Fruit fly (Drosophila melanogaster) whole organism, embryonic: ENCODE measurements around the gene CG31064.

Experiments used
- Ada2b ChIP-seq: fragments of 200-800 bp; sonication (Bioruptor generic); IDR thresholded peaks from 2 replicates; pipeline ENCODE4 v1.3.6; 2022; ENCODE audit warnings: missing biosample characterization, missing genetic modification characterization
- CG1024 ChIP-seq: fragments of 200-800 bp; sonication (Bioruptor generic); IDR thresholded peaks from 2 replicates; pipeline ENCODE4 v1.3.6; 2022; ENCODE audit warnings: missing biosample characterization, missing genetic modification characterization
- CG11085 ChIP-seq: fragments of 200-800 bp; sonication (Bioruptor generic); IDR thresholded peaks from 2 replicates; pipeline ENCODE4 v1.3.6; 2022; ENCODE audit warnings: missing biosample characterization, missing genetic modification characterization
- CG11560 ChIP-seq: fragments of 200-800 bp; sonication (Bioruptor generic); IDR thresholded peaks from 3 replicates; pipeline ENCODE4 v1.3.6; 2022; ENCODE audit warnings: missing biosample characterization, missing genetic modification characterization
- CG12104 ChIP-seq: fragments of 200-800 bp; sonication (Bioruptor generic); optimal IDR thresholded peaks from 3 replicates; lab custom pipeline; 2016; ENCODE audit warnings: missing biosample characterization, missing genetic modification characterization
- CG1233 ChIP-seq: fragments of 200-800 bp; sonication (Bioruptor generic); optimal IDR thresholded peaks from 4 replicates; lab custom pipeline; 2018; ENCODE audit warnings: missing biosample characterization, mild to moderate bottlenecking, missing genetic modification characterization
- CG13287 ChIP-seq: fragments of 200-800 bp; sonication (Bioruptor generic); IDR thresholded peaks from 2 replicates; pipeline ENCODE4 v1.3.6; 2022; ENCODE audit warnings: missing biosample characterization, missing genetic modification characterization; ENCODE audit not compliant: partially characterized antibody
- CG1602 ChIP-seq: fragments of 200-800 bp; sonication (Bioruptor generic); optimal IDR thresholded peaks from 3 replicates; lab custom pipeline; 2016; ENCODE audit warnings: missing biosample characterization, missing genetic modification characterization
- CG18262 ChIP-seq: fragments of 200-800 bp; optimal IDR thresholded peaks from 3 replicates; lab custom pipeline; 2019; ENCODE audit warnings: missing biosample characterization, mild to moderate bottlenecking, missing genetic modification characterization, moderate library complexity
- CG2889 ChIP-seq: fragments of 200-800 bp; sonication (Bioruptor generic); IDR thresholded peaks from 3 replicates; pipeline ENCODE4 v1.3.6; 2022; ENCODE audit warnings: missing biosample characterization, missing genetic modification characterization
- CG3163 ChIP-seq: fragments of 200-800 bp; sonication (Bioruptor generic); optimal IDR thresholded peaks from 3 replicates; lab custom pipeline; 2016; ENCODE audit warnings: missing biosample characterization, missing genetic modification characterization
- CG3995 ChIP-seq: fragments of 200-800 bp; sonication (Bioruptor generic); optimal IDR thresholded peaks from 3 replicates; lab custom pipeline; 2016; ENCODE audit warnings: missing biosample characterization, missing genetic modification characterization
- CG7963 ChIP-seq: fragments of 200-800 bp; sonication (Bioruptor generic); IDR thresholded peaks from 3 replicates; pipeline ENCODE4 v1.3.6; 2022; ENCODE audit warnings: missing biosample characterization, missing genetic modification characterization; ENCODE audit not compliant: partially characterized antibody
- CG8388 ChIP-seq: fragments of 200-800 bp; sonication (Bioruptor generic); optimal IDR thresholded peaks from 2 replicates; lab custom pipeline; 2019; ENCODE audit warnings: missing biosample characterization, mild to moderate bottlenecking, missing genetic modification characterization, moderate library complexity
- CG9932 ChIP-seq: fragments of 200-800 bp; sonication (Bioruptor generic); IDR thresholded peaks from 2 replicates; pipeline ENCODE4 v1.3.6; 2022; ENCODE audit warnings: missing biosample characterization, missing genetic modification characterization
- D19B ChIP-seq: fragments of 200-800 bp; sonication (Bioruptor generic); optimal IDR thresholded peaks from 2 replicates; lab custom pipeline; 2017; ENCODE audit warnings: missing biosample characterization, mild to moderate bottlenecking, missing genetic modification characterization
- Dp ChIP-seq: fragments of 200-800 bp; sonication (Bioruptor generic); optimal IDR thresholded peaks from 2 replicates; lab custom pipeline; 2018; ENCODE audit warnings: missing biosample characterization, mild to moderate bottlenecking, missing genetic modification characterization, moderate library complexity
- Drgx ChIP-seq: fragments of 200-800 bp; sonication (Bioruptor generic); IDR thresholded peaks from 2 replicates; pipeline ENCODE4 v1.3.6; 2022; ENCODE audit warnings: missing biosample characterization, missing genetic modification characterization
- Hr78 ChIP-seq, 2 experiments: fragments of 200-800 bp in 1 of 2; fragments of >200 bp in 1 of 2; sonication (Bioruptor generic) in 1 of 2; optimal IDR thresholded peaks; 2 replicates each; lab custom pipeline; 2017 to 2019; ENCODE audit warnings: missing biosample characterization in 2 of 2, missing genetic modification characterization in 2 of 2, mild to moderate bottlenecking in 1 of 2, moderate library complexity in 1 of 2
- Kr ChIP-seq: fragments of 200-800 bp; sonication (Bioruptor generic); optimal IDR thresholded peaks from 2 replicates; lab custom pipeline; 2017; ENCODE audit warnings: missing biosample characterization, mild to moderate bottlenecking, missing genetic modification characterization
- Lhr ChIP-seq: fragments of 200-800 bp; sonication (Bioruptor generic); optimal IDR thresholded peaks from 3 replicates; lab custom pipeline; 2017; ENCODE audit warnings: mild to moderate bottlenecking, missing biosample characterization, missing genetic modification reagents, missing genetic modification characterization
- MESR4 ChIP-seq: fragments of 200-800 bp; sonication (Bioruptor generic); optimal IDR thresholded peaks from 2 replicates; lab custom pipeline; 2018; ENCODE audit warnings: missing biosample characterization, mild to moderate bottlenecking, missing genetic modification characterization, moderate library complexity
- MTF-1 ChIP-seq: fragments of 200-800 bp; sonication (Bioruptor generic); optimal IDR thresholded peaks from 2 replicates; lab custom pipeline; 2018; ENCODE audit warnings: missing biosample characterization, mild to moderate bottlenecking, missing genetic modification characterization, borderline replicate concordance
- Sin3A ChIP-seq: fragments of >200 bp; optimal IDR thresholded peaks from 2 replicates; lab custom pipeline; 2018
- Tbp ChIP-seq: fragments of >200 bp; optimal IDR thresholded peaks from 2 replicates; lab custom pipeline; 2018; ENCODE audit warnings: missing biosample characterization, missing genetic modification characterization
- bbx ChIP-seq: fragments of 200-800 bp; sonication (Bioruptor generic); IDR thresholded peaks from 2 replicates; pipeline ENCODE4 v1.3.6; 2022; ENCODE audit warnings: missing biosample characterization, missing genetic modification characterization; ENCODE audit not compliant: partially characterized antibody
- eve ChIP-seq, 2 experiments: fragments of >200 bp; optimal IDR thresholded peaks; 2 replicates each; lab custom pipeline; 2017; ENCODE audit warnings: missing biosample characterization in 2 of 2, missing genetic modification characterization in 2 of 2
- ftz-f1 ChIP-seq: fragments of 200-800 bp; sonication (Bioruptor generic); optimal IDR thresholded peaks from 2 replicates; lab custom pipeline; 2016; ENCODE audit warnings: missing biosample characterization, missing genetic modification characterization
- gcm ChIP-seq: fragments of 200-800 bp; sonication (Bioruptor generic); optimal IDR thresholded peaks from 2 replicates; lab custom pipeline; 2019; ENCODE audit warnings: missing biosample characterization, mild to moderate bottlenecking, missing genetic modification characterization, moderate library complexity
- gro ChIP-seq: fragments of 200-800 bp; sonication (Bioruptor generic); optimal IDR thresholded peaks from 2 replicates; lab custom pipeline; 2016; ENCODE audit warnings: missing biosample characterization, missing genetic modification characterization
- her ChIP-seq: fragments of 200-800 bp; sonication (Bioruptor generic); optimal IDR thresholded peaks from 2 replicates; lab custom pipeline; 2016; ENCODE audit warnings: missing biosample characterization, missing genetic modification characterization
- hth ChIP-seq: fragments of >200 bp; optimal IDR thresholded peaks from 2 replicates; lab custom pipeline; 2017; ENCODE audit warnings: inconsistent platforms
- kni ChIP-seq: fragments of 200-800 bp; sonication (Bioruptor generic); optimal IDR thresholded peaks from 3 replicates; lab custom pipeline; 2017; ENCODE audit warnings: mild to moderate bottlenecking, missing biosample characterization, missing genetic modification reagents, missing genetic modification characterization
- lola ChIP-seq, 3 experiments: fragments of >200 bp in 2 of 3; fragments of 200-800 bp in 1 of 3; sonication (Bioruptor generic) in 1 of 3; optimal IDR thresholded peaks; 2 replicates each; lab custom pipeline; 2017 to 2019; ENCODE audit warnings: missing biosample characterization in 3 of 3, missing genetic modification characterization in 3 of 3, mild to moderate bottlenecking in 1 of 3, moderate library complexity in 1 of 3
- maf-S ChIP-seq: fragments of 200-800 bp; sonication (Bioruptor generic); optimal IDR thresholded peaks from 2 replicates; lab custom pipeline; 2016; ENCODE audit warnings: missing biosample characterization, missing genetic modification characterization
- nerfin-1 ChIP-seq: fragments of 200-800 bp; sonication (Bioruptor generic); optimal IDR thresholded peaks from 3 replicates; lab custom pipeline; 2019; ENCODE audit warnings: missing biosample characterization, mild to moderate bottlenecking, missing genetic modification characterization, moderate library complexity
- org-1 ChIP-seq: fragments of 200-800 bp; sonication (Bioruptor generic); optimal IDR thresholded peaks from 2 replicates; lab custom pipeline; 2017; ENCODE audit warnings: missing biosample characterization, missing genetic modification characterization
- pzg ChIP-seq: fragments of 200-800 bp; sonication (Bioruptor generic); optimal IDR thresholded peaks from 3 replicates; lab custom pipeline; 2018; ENCODE audit warnings: missing biosample characterization, mild to moderate bottlenecking, missing genetic modification characterization, moderate library complexity
- ranshi ChIP-seq: fragments of 200-800 bp; sonication (Bioruptor generic); IDR thresholded peaks from 2 replicates; pipeline ENCODE4 v1.3.6; 2022; ENCODE audit warnings: missing biosample characterization, missing genetic modification characterization
- slou ChIP-seq: fragments of 200-800 bp; sonication (Bioruptor generic); optimal IDR thresholded peaks from 3 replicates; lab custom pipeline; 2016; ENCODE audit warnings: missing biosample characterization, missing genetic modification characterization
- sob ChIP-seq: fragments of 200-800 bp; sonication (Bioruptor generic); IDR thresholded peaks from 2 replicates; pipeline ENCODE4 v1.3.6; 2022; ENCODE audit warnings: missing biosample characterization, missing genetic modification characterization
- sqz ChIP-seq: fragments of 200-800 bp; sonication (Bioruptor generic); optimal IDR thresholded peaks from 3 replicates; lab custom pipeline; 2018; ENCODE audit warnings: missing biosample characterization, mild to moderate bottlenecking, missing genetic modification characterization
- sr ChIP-seq: fragments of 200-800 bp; sonication (Bioruptor generic); IDR thresholded peaks from 3 replicates; pipeline ENCODE4 v1.3.6; 2022; ENCODE audit warnings: missing biosample characterization, missing genetic modification characterization
- tgo ChIP-seq: fragments of 200-800 bp; sonication (Bioruptor generic); IDR thresholded peaks from 3 replicates; pipeline ENCODE4 v1.3.6; 2022; ENCODE audit warnings: missing biosample characterization, missing genetic modification characterization
- tna ChIP-seq: fragments of 200-800 bp; sonication (Bioruptor generic); IDR thresholded peaks from 2 replicates; pipeline ENCODE4 v1.3.6; 2022; ENCODE audit warnings: missing biosample characterization, missing genetic modification characterization; ENCODE audit not compliant: partially characterized antibody
- trem ChIP-seq: fragments of 200-800 bp; optimal IDR thresholded peaks from 3 replicates; lab custom pipeline; 2019; ENCODE audit warnings: missing biosample characterization, mild to moderate bottlenecking, missing genetic modification characterization, moderate library complexity
- tup ChIP-seq: fragments of 200-800 bp; sonication (Bioruptor generic); optimal IDR thresholded peaks from 2 replicates; lab custom pipeline; 2016; ENCODE audit warnings: missing biosample characterization, mild to moderate bottlenecking, missing genetic modification characterization, moderate library complexity
- usp ChIP-seq: fragments of >200 bp; optimal IDR thresholded peaks from 2 replicates; lab custom pipeline; 2017; ENCODE audit warnings: missing biosample characterization, missing genetic modification characterization
- zf30C ChIP-seq: fragments of 200-800 bp; sonication (Bioruptor generic); optimal IDR thresholded peaks from 3 replicates; lab custom pipeline; 2018; ENCODE audit warnings: missing biosample characterization, mild to moderate bottlenecking, missing genetic modification characterization

CG31064 gene

DNA sequence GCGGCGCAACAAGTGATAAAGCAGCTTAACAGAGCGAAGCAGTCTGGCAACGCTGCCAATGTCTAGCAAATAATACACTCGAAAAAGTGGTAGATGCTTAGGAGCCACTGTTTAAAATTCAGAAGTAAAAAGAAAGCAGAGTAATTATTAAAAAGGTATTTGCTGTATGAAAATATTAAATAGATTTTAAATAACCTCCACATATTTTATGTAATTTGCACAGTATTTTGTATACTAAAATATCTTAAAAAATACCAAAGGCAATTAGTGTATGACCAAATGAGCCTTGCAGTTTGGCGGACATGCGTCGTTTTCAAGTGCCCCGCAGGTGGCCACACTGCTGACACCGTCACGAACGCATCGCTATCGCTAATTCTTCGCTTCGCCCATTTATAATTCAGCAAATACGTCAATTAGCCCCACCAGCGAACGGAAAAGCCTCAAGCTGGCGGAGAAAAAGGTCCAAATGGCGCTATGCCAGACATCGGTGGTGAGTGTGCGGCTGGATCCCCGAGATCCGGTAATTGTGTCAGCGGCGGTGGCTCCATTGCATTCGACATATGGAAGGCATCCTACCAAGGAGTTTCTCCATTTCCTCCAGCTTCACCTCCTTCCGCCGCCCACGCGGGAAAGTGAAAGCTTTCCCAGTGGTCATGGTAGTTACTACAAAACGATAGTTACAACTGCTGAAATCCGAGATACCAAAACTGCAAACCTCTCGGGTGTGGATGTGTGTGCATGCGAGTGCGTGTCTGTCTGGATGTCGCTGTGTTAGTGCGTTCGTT lies 14.4 kb upstream of the CG31064 start, which contains the start of gene pll (continued):
- peak; percentile 76 for TF ChIP-seq CG8388 (GFP tag; lab: Kevin White, UChicago)
- peak; percentile 81 for TF ChIP-seq CG1602 (GFP tag; lab: Kevin White, UChicago)
- peak; percentile 74 for TF ChIP-seq CG18262
- no peak for TF ChIP-seq hth
- peak; percentile 93 for TF ChIP-seq CG9932 (GFP tag; lab: Robert Waterston, UW)
- TF ChIP-seq Ada2b = peak; percentile 86
- TF ChIP-seq Tbp (GFP tag; lab: Kevin White, UChicago) = peak; percentile 69
- peak; percentile 60 for TF ChIP-seq MTF-1 (GFP tag; lab: Kevin White, UChicago)
- TF ChIP-seq CG13287 = peak; percentile 69
- peak; percentile 46 for TF ChIP-seq Dp (GFP tag; lab: Kevin White, UChicago)
- peak; percentile 84 for TF ChIP-seq CG2889
- TF ChIP-seq Sin3A (lab: Kevin White, UChicago) = peak; percentile 91
- no peak for TF ChIP-seq D19B (GFP tag; lab: Kevin White, UChicago)
- TF ChIP-seq ranshi (GFP tag; lab: Robert Waterston, UW) = peak; percentile 77
- peak; percentile 88 for TF ChIP-seq Lhr
- TF ChIP-seq maf-S (GFP tag; lab: Kevin White, UChicago) = peak; percentile 74
- no peak for TF ChIP-seq her (GFP tag; lab: Kevin White, UChicago)
- peak in 1 of 3 experiments; percentile 55 for TF ChIP-seq lola (GFP tag; optimal IDR thresholded peaks at IDR 0.05; lab: Kevin White, UChicago)
- TF ChIP-seq CG11560 (tag; lab: Robert Waterston, UW) = peak; percentile 58; the same call in 1 of the 3 replicates
- TF ChIP-seq gro (GFP tag; lab: Kevin White, UChicago) = peak; percentile 58
- TF ChIP-seq slou (GFP tag; lab: Kevin White, UChicago) = peak; percentile 38
- TF ChIP-seq CG7963 (GFP tag; lab: Robert Waterston, UW) = no peak
- no peak for TF ChIP-seq sqz
- peak; percentile 77; the same call in 1 of the 2 replicates for TF ChIP-seq CG11085 (GFP tag; lab: Robert Waterston, UW)
- peak; percentile 29 for TF ChIP-seq CG3163 (GFP tag; lab: Kevin White, UChicago)
- peak; percentile 84 for TF ChIP-seq CG1024 (GFP tag; lab: Robert Waterston, UW)
- peak; percentile 89 for TF ChIP-seq sob (GFP tag; lab: Robert Waterston, UW)
- peak; percentile 90 for TF ChIP-seq tgo (GFP tag; lab: Robert Waterston, UW)
- peak; percentile 43 for TF ChIP-seq CG3995 (GFP tag; lab: Kevin White, UChicago)
- TF ChIP-seq tna (GFP tag; lab: Robert Waterston, UW) = no peak
- peak; percentile 93 for TF ChIP-seq trem (tag; lab: Kevin White, UChicago)
- TF ChIP-seq kni (GFP tag; lab: Kevin White, UChicago) = no peak
- TF ChIP-seq usp (GFP tag; lab: Kevin White, UChicago) = no peak
- TF ChIP-seq pzg (GFP tag; lab: Kevin White, UChicago) = peak; percentile 93
- TF ChIP-seq Hr78 (GFP tag; optimal IDR thresholded peaks at IDR 0.05; lab: Kevin White, UChicago) = no peak
- no peak for TF ChIP-seq Kr (GFP tag; lab: Kevin White, UChicago)
- TF ChIP-seq Drgx (GFP tag; lab: Robert Waterston, UW) = peak; percentile 90
- peak; percentile 63; the same call in 2 of the 3 replicates for TF ChIP-seq sr (GFP tag; lab: Robert Waterston, UW)
- TF ChIP-seq org-1 (GFP tag; lab: Kevin White, UChicago) = peak; percentile 17
- peak; percentile 90 for TF ChIP-seq zf30C (GFP tag; lab: Kevin White, UChicago)
- TF ChIP-seq bbx (GFP tag; lab: Robert Waterston, UW) = peak; percentile 48
- TF ChIP-seq eve (GFP tag; optimal IDR thresholded peaks at IDR 0.05; lab: Kevin White, UChicago) = no peak
- TF ChIP-seq gcm (GFP tag; lab: Kevin White, UChicago) = peak; percentile 72
- peak; percentile 53 for TF ChIP-seq nerfin-1
- peak; percentile 36 for TF ChIP-seq tup (GFP tag; lab: Kevin White, UChicago)
- TF ChIP-seq CG12104 (GFP tag; lab: Kevin White, UChicago) = peak; percentile 31
- peak; percentile 40 for TF ChIP-seq ftz-f1 (GFP tag; lab: Kevin White, UChicago)
- TF ChIP-seq CG1233 (GFP tag; lab: Kevin White, UChicago) = peak; percentile 72
- peak; percentile 76 for TF ChIP-seq MESR4 (GFP tag; lab: Kevin White, UChicago)
